Worm (Caenorhabditis elegans) whole organism, L2 larva: ENCODE results near the gene math-8.

ENCODE experiments used
- alr-1 ChIP-seq: fragments of 150-350 bp; optimal IDR thresholded peaks from 2 replicates; lab custom pipeline; 2014; ENCODE audit warnings: missing biosample characterization, missing genetic modification characterization
- lin-13 ChIP-seq: fragments of 150-350 bp; optimal IDR thresholded peaks from 2 replicates; lab custom pipeline; 2014; ENCODE audit warnings: missing biosample characterization, missing genetic modification reagents, missing genetic modification characterization
- nhr-12 ChIP-seq: fragments of 150-350 bp; optimal IDR thresholded peaks from 2 replicates; lab custom pipeline; 2014; ENCODE audit warnings: missing biosample characterization, missing genetic modification characterization
- nhr-23 ChIP-seq: fragments of 150-350 bp; optimal IDR thresholded peaks from 2 replicates; lab custom pipeline; 2014; ENCODE audit warnings: missing biosample characterization, missing genetic modification reagents, missing genetic modification characterization

DNA sequence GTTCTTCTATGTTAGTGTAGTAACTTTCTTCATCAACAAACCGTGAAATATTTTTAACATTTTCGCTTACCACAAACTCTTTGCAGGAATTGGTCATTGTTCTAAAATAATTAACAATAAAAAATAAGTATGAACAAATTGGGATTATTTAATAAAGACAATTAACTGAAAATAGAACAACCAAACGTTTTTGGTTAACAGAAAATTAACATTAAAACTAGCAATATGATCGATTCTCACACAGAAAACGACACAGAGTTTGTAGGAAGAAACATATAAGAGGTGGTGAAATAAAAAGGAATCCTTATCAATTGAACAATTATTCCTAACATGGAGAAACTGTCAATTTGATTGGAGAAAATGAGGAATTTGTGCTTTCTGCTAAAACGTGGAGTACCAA, 10.3 kb downstream of the math-8 start, which contains the start of gene math-16:
- TF ChIP-seq lin-13 (no peak), alr-1 (tag; lab: Kevin White, UChicago) (no peak), nhr-23 (no peak), nhr-12 (no peak)
